Worm (Caenorhabditis elegans) whole organism, midembryonic: ENCODE results near the gene F41G3.6.

Experiments
- T22C8.4 ChIP-seq: fragments of 200-800 bp; sonication (Bioruptor generic); IDR thresholded peaks from 2 replicates; pipeline ENCODE4 v1.3.6; 2022; ENCODE audit warnings: missing genetic modification characterization, missing compliant biosample characterization
- flt-1 ChIP-seq: fragments of 200-800 bp; sonication (Bioruptor generic); IDR thresholded peaks from 2 replicates; pipeline ENCODE4 v1.3.6; 2022; ENCODE audit warnings: missing genetic modification characterization, missing compliant biosample characterization
- klf-2 ChIP-seq: fragments of 200-800 bp; sonication (Bioruptor generic); conservative IDR thresholded peaks from 2 replicates; pipeline ENCODE4 v1.3.6; 2022; ENCODE audit warnings: missing genetic modification reagents, missing genetic modification characterization, missing compliant biosample characterization
- med-1 ChIP-seq: sonication (generic microtip); optimal IDR thresholded peaks from 2 replicates; lab custom pipeline; 2017; ENCODE audit warnings: missing genetic modification characterization, mild to moderate bottlenecking, missing compliant biosample characterization, antibody characterized with exemption, missing genetic modification reagents; ENCODE audit not compliant: insufficient read depth

- TF ChIP-seq T22C8.4 (GFP tag; lab: Robert Waterston, UW), result no peak
- no peak for TF ChIP-seq klf-2
- TF ChIP-seq med-1, result no peak
- TF ChIP-seq flt-1 (GFP tag; lab: Robert Waterston, UW), result no peak
These were observed 40.7 kb downstream of the F41G3.6 start, which contains the start of gene gldi-2 for ce11 chrII:6783377-6783829.
